Fruit fly (Drosophila melanogaster) whole organism, embryonic: Measurements from ENCODE around the gene Ekar.

Source experiments
- ATbp ChIP-seq: fragments of 200-800 bp; sonication (Bioruptor generic); optimal IDR thresholded peaks from 2 replicates; lab custom pipeline; 2017; ENCODE audit warnings: missing biosample characterization, mild to moderate bottlenecking, missing genetic modification characterization, missing genetic modification reagents
- Awh ChIP-seq: fragments of 200-800 bp; sonication (Bioruptor generic); IDR thresholded peaks from 2 replicates; pipeline ENCODE4, ENCODE4 v1.3.6; 2022; ENCODE audit warnings: missing biosample characterization, missing genetic modification characterization
- CG1024 ChIP-seq: fragments of 200-800 bp; sonication (Bioruptor generic); IDR thresholded peaks from 2 replicates; pipeline ENCODE4 v1.3.6; 2022; ENCODE audit warnings: missing biosample characterization, missing genetic modification characterization
- CG10267 ChIP-seq: fragments of 200-800 bp; sonication (Bioruptor generic); optimal IDR thresholded peaks from 2 replicates; lab custom pipeline; 2018; ENCODE audit warnings: missing biosample characterization, mild to moderate bottlenecking, missing genetic modification characterization, moderate library complexity
- CG10274 ChIP-seq: fragments of 200-800 bp; sonication (Bioruptor generic); optimal IDR thresholded peaks from 3 replicates; lab custom pipeline; 2017; ENCODE audit warnings: missing biosample characterization, mild to moderate bottlenecking, missing genetic modification characterization
- CG11398 ChIP-seq: fragments of 200-800 bp; sonication (Bioruptor generic); optimal IDR thresholded peaks from 2 replicates; lab custom pipeline; 2016; ENCODE audit warnings: missing biosample characterization, missing genetic modification characterization
- CG12391 ChIP-seq: fragments of 200-800 bp; sonication (Bioruptor generic); optimal IDR thresholded peaks from 3 replicates; lab custom pipeline; 2018; ENCODE audit warnings: missing biosample characterization, mild to moderate bottlenecking, missing genetic modification characterization, moderate library complexity
- CG13123 ChIP-seq: fragments of 200-800 bp; sonication (Bioruptor generic); optimal IDR thresholded peaks from 2 replicates; lab custom pipeline; 2016; ENCODE audit warnings: missing biosample characterization, missing genetic modification characterization
- CG14050 ChIP-seq: fragments of 200-800 bp; sonication (Bioruptor generic); IDR thresholded peaks from 3 replicates; pipeline ENCODE4 v1.3.6; 2022; ENCODE audit warnings: missing biosample characterization, missing genetic modification characterization
- CG1603 ChIP-seq: fragments of 200-800 bp; sonication (Bioruptor generic); optimal IDR thresholded peaks from 2 replicates; lab custom pipeline; 2019; ENCODE audit warnings: missing biosample characterization, mild to moderate bottlenecking, missing genetic modification characterization, moderate library complexity
- CG16815 ChIP-seq: fragments of 200-800 bp; sonication (Bioruptor generic); optimal IDR thresholded peaks from 3 replicates; lab custom pipeline; 2017; ENCODE audit warnings: missing biosample characterization, mild to moderate bottlenecking, missing genetic modification characterization
- CG17568 ChIP-seq: fragments of 200-800 bp; sonication (Bioruptor generic); optimal IDR thresholded peaks from 2 replicates; lab custom pipeline; 2018; ENCODE audit warnings: missing biosample characterization, mild to moderate bottlenecking, missing genetic modification characterization, moderate library complexity
- CG17912 ChIP-seq: fragments of 200-800 bp; sonication (Bioruptor generic); optimal IDR thresholded peaks from 2 replicates; lab custom pipeline; 2018; ENCODE audit warnings: missing biosample characterization, mild to moderate bottlenecking, missing genetic modification characterization
- CG18262 ChIP-seq: fragments of 200-800 bp; optimal IDR thresholded peaks from 3 replicates; lab custom pipeline; 2019; ENCODE audit warnings: missing biosample characterization, mild to moderate bottlenecking, missing genetic modification characterization, moderate library complexity
- CG18476 ChIP-seq: fragments of 200-800 bp; sonication (Bioruptor generic); optimal IDR thresholded peaks from 2 replicates; lab custom pipeline; 2016; ENCODE audit warnings: missing biosample characterization, mild to moderate bottlenecking, missing genetic modification characterization
- CG18599 ChIP-seq: fragments of 200-800 bp; sonication (Bioruptor generic); optimal IDR thresholded peaks from 3 replicates; lab custom pipeline; 2017; ENCODE audit warnings: missing biosample characterization, missing genetic modification characterization, mild to moderate bottlenecking, moderate library complexity, missing genetic modification reagents
- CG18764 ChIP-seq: fragments of 200-800 bp; sonication (Bioruptor generic); optimal IDR thresholded peaks from 3 replicates; lab custom pipeline; 2016; ENCODE audit warnings: missing biosample characterization, missing genetic modification characterization
- CG2120 ChIP-seq: fragments of 200-800 bp; sonication (Bioruptor generic); optimal IDR thresholded peaks from 3 replicates; lab custom pipeline; 2016; ENCODE audit warnings: missing biosample characterization, missing genetic modification characterization
- CG2202 ChIP-seq: fragments of 200-800 bp; sonication (Bioruptor generic); optimal IDR thresholded peaks from 2 replicates; lab custom pipeline; 2018; ENCODE audit warnings: missing biosample characterization, mild to moderate bottlenecking, missing genetic modification characterization
- CG4404 ChIP-seq: fragments of 200-800 bp; sonication (Bioruptor generic); IDR thresholded peaks from 2 replicates; pipeline ENCODE4 v1.3.6; 2022; ENCODE audit warnings: missing biosample characterization, missing genetic modification characterization
- CG7963 ChIP-seq: fragments of 200-800 bp; sonication (Bioruptor generic); IDR thresholded peaks from 3 replicates; pipeline ENCODE4 v1.3.6; 2022; ENCODE audit warnings: missing biosample characterization, missing genetic modification characterization; ENCODE audit not compliant: partially characterized antibody
- CG8944 ChIP-seq: fragments of 200-800 bp; sonication (Bioruptor generic); optimal IDR thresholded peaks from 3 replicates; lab custom pipeline; 2016; ENCODE audit warnings: missing biosample characterization, missing genetic modification characterization
- CG9727 ChIP-seq: fragments of 200-800 bp; sonication (Bioruptor generic); optimal IDR thresholded peaks from 3 replicates; lab custom pipeline; 2017; ENCODE audit warnings: missing biosample characterization, mild to moderate bottlenecking, missing genetic modification characterization
- Camta ChIP-seq: fragments of 200-800 bp; sonication (Bioruptor generic); optimal IDR thresholded peaks from 2 replicates; lab custom pipeline; 2016; ENCODE audit warnings: missing biosample characterization, missing genetic modification characterization
- D19B ChIP-seq: fragments of 200-800 bp; sonication (Bioruptor generic); optimal IDR thresholded peaks from 2 replicates; lab custom pipeline; 2017; ENCODE audit warnings: missing biosample characterization, mild to moderate bottlenecking, missing genetic modification characterization
- Dbx ChIP-seq: fragments of 200-800 bp; sonication (Bioruptor generic); IDR thresholded peaks from 3 replicates; pipeline ENCODE4 v1.3.6; 2022; ENCODE audit warnings: missing biosample characterization, missing genetic modification characterization
- Doc2 ChIP-seq: fragments of 200-800 bp; sonication (Bioruptor generic); IDR thresholded peaks from 2 replicates; pipeline ENCODE4 v1.3.6; 2022; ENCODE audit warnings: missing biosample characterization, missing genetic modification characterization
- ERR ChIP-seq: fragments of 200-800 bp; sonication (Bioruptor generic); optimal IDR thresholded peaks from 2 replicates; lab custom pipeline; 2016; ENCODE audit warnings: missing biosample characterization, missing genetic modification characterization
- Fer1 ChIP-seq: fragments of 200-800 bp; sonication (Bioruptor generic); optimal IDR thresholded peaks from 2 replicates; lab custom pipeline; 2017; ENCODE audit warnings: missing biosample characterization, mild to moderate bottlenecking, missing genetic modification characterization
- HLH3B ChIP-seq: fragments of 200-800 bp; sonication (Bioruptor generic); IDR thresholded peaks from 2 replicates; pipeline ENCODE4 v1.3.6; 2022; ENCODE audit warnings: missing biosample characterization, missing genetic modification characterization
- Hmr ChIP-seq: fragments of 200-800 bp; sonication (Bioruptor generic); optimal IDR thresholded peaks from 3 replicates; lab custom pipeline; 2017; ENCODE audit warnings: mild to moderate bottlenecking, missing biosample characterization, missing genetic modification reagents, missing genetic modification characterization
- Oaz ChIP-seq: fragments of 200-800 bp; sonication (Bioruptor generic); IDR thresholded peaks from 2 replicates; pipeline ENCODE4 v1.3.6; 2022; ENCODE audit warnings: missing biosample characterization, missing genetic modification characterization
- Rfx ChIP-seq: fragments of 200-800 bp; sonication (Bioruptor generic); IDR thresholded peaks from 2 replicates; pipeline ENCODE4 v1.3.6; 2022; ENCODE audit warnings: missing biosample characterization, missing genetic modification characterization
- bab2 ChIP-seq: fragments of 200-800 bp; sonication (Bioruptor generic); optimal IDR thresholded peaks from 2 replicates; lab custom pipeline; 2016; ENCODE audit warnings: missing biosample characterization, missing genetic modification characterization
- bbx ChIP-seq: fragments of 200-800 bp; sonication (Bioruptor generic); IDR thresholded peaks from 2 replicates; pipeline ENCODE4 v1.3.6; 2022; ENCODE audit warnings: missing biosample characterization, missing genetic modification characterization; ENCODE audit not compliant: partially characterized antibody
- bigmax ChIP-seq: fragments of 200-800 bp; sonication (Bioruptor generic); optimal IDR thresholded peaks from 2 replicates; lab custom pipeline; 2018; ENCODE audit warnings: missing biosample characterization, mild to moderate bottlenecking, missing genetic modification characterization
- ci ChIP-seq: fragments of 200-800 bp; sonication (Bioruptor generic); IDR thresholded peaks from 3 replicates; pipeline ENCODE4 v1.3.6; 2022; ENCODE audit warnings: missing biosample characterization, missing genetic modification characterization
- crc ChIP-seq: fragments of 200-800 bp; sonication (Bioruptor generic); optimal IDR thresholded peaks from 2 replicates; lab custom pipeline; 2016; ENCODE audit warnings: missing biosample characterization, missing genetic modification characterization
- en ChIP-seq: fragments of 200-800 bp; sonication (Bioruptor generic); optimal IDR thresholded peaks from 2 replicates; lab custom pipeline; 2016; ENCODE audit warnings: missing biosample characterization, missing genetic modification characterization
- fd102C ChIP-seq: fragments of 200-800 bp; sonication (Bioruptor generic); optimal IDR thresholded peaks from 2 replicates; lab custom pipeline; 2018; ENCODE audit warnings: missing biosample characterization, mild to moderate bottlenecking, missing genetic modification characterization, moderate library complexity
- fd64A ChIP-seq: fragments of 200-800 bp; sonication (Bioruptor generic); optimal IDR thresholded peaks from 3 replicates; lab custom pipeline; 2018; ENCODE audit warnings: missing biosample characterization, mild to moderate bottlenecking, missing genetic modification characterization
- fd96Cb ChIP-seq: fragments of 200-800 bp; sonication (Bioruptor generic); optimal IDR thresholded peaks from 2 replicates; lab custom pipeline; 2018; ENCODE audit warnings: missing biosample characterization, mild to moderate bottlenecking, missing genetic modification characterization, moderate library complexity
- h ChIP-seq: fragments of >200 bp; optimal IDR thresholded peaks from 2 replicates; lab custom pipeline; 2017
- jigr1 ChIP-seq: fragments of 200-800 bp; sonication (Bioruptor generic); IDR thresholded peaks from 3 replicates; pipeline ENCODE4 v1.3.6; 2022; ENCODE audit warnings: missing biosample characterization, missing genetic modification characterization
- lbe ChIP-seq: fragments of 200-800 bp; sonication (Bioruptor generic); optimal IDR thresholded peaks from 2 replicates; lab custom pipeline; 2016; ENCODE audit warnings: missing biosample characterization, mild to moderate bottlenecking, missing genetic modification characterization
- rib ChIP-seq: fragments of 200-800 bp; sonication (Bioruptor generic); IDR thresholded peaks from 2 replicates; pipeline ENCODE4 v1.3.6; 2022; ENCODE audit warnings: missing biosample characterization, missing genetic modification characterization
- salm ChIP-seq: fragments of 200-800 bp; sonication (Bioruptor generic); optimal IDR thresholded peaks from 2 replicates; lab custom pipeline; 2018; ENCODE audit warnings: missing biosample characterization, mild to moderate bottlenecking, missing genetic modification characterization
- shn ChIP-seq: fragments of 200-800 bp; sonication (Bioruptor generic); optimal IDR thresholded peaks from 3 replicates; lab custom pipeline; 2016; ENCODE audit warnings: missing biosample characterization, missing genetic modification characterization
- sqz ChIP-seq: fragments of 200-800 bp; sonication (Bioruptor generic); optimal IDR thresholded peaks from 3 replicates; lab custom pipeline; 2018; ENCODE audit warnings: missing biosample characterization, mild to moderate bottlenecking, missing genetic modification characterization
- ssp ChIP-seq: fragments of 200-800 bp; sonication (Bioruptor generic); IDR thresholded peaks from 2 replicates; pipeline ENCODE4 v1.3.6; 2022; ENCODE audit warnings: missing biosample characterization, missing genetic modification characterization
- trem ChIP-seq: fragments of 200-800 bp; optimal IDR thresholded peaks from 3 replicates; lab custom pipeline; 2019; ENCODE audit warnings: missing biosample characterization, mild to moderate bottlenecking, missing genetic modification characterization, moderate library complexity

Ekar gene

DNA sequence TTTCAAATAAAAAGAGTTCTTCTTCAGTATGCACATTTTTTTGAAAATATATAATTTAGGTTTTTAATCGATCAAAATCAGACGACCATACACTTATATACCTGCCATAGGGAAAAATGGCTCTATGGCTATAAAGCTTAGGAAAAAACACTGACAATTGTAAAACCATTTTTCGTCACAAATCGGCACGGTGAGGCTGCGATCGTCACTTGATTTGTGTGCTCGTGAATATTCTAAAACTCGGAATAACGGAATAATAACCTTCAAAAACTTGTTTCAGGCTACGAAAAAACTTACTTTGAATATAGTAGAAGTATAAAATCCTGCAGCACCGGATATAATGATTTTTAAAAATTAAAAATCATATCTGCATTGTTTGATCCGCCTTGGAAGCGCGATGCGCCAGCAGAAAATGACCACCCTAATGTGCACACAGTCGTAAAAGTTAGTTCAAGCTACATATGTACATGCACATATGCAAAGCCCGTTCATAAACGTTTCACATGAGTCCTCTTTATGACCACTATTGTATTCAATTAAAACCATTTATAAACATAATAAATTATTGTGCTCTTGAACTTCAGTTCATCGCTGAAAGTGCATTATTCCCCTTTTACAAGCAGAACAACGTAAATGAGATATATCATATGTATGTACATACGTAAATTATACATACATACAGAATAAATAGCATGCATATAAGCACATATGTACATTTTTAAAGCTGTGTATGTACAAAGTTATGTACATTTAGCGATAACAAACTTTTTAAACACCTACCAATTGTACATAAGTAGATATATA lies 48.8 kb upstream of the Ekar start (continued):
- TF ChIP-seq CG7963 (GFP tag; lab: Robert Waterston, UW) = no peak
- TF ChIP-seq HLH3B = no peak
- TF ChIP-seq CG10274 (GFP tag; lab: Kevin White, UChicago) = no peak
- no peak for TF ChIP-seq Dbx (GFP tag; lab: Robert Waterston, UW)
- no peak for TF ChIP-seq Rfx
- no peak for TF ChIP-seq CG18599
- TF ChIP-seq CG1024 = no peak; the same call in 1 of the 2 replicates
- TF ChIP-seq ATbp = no peak
- peak; percentile 57 for TF ChIP-seq Fer1 (GFP tag; lab: Kevin White, UChicago)
- TF ChIP-seq fd102C (GFP tag; lab: Kevin White, UChicago) = no peak
- no peak for TF ChIP-seq Hmr
- no peak for TF ChIP-seq CG18476 (GFP tag; lab: Kevin White, UChicago)
- TF ChIP-seq CG16815 (GFP tag; lab: Kevin White, UChicago) = no peak
- TF ChIP-seq en (GFP tag; lab: Kevin White, UChicago) = no peak
- no peak for TF ChIP-seq CG10267 (tag; lab: Kevin White, UChicago)
- TF ChIP-seq D19B (GFP tag; lab: Kevin White, UChicago) = no peak
- TF ChIP-seq CG12391 = no peak
- no peak for TF ChIP-seq CG8944
- TF ChIP-seq CG9727 (GFP tag; lab: Kevin White, UChicago) = no peak
- TF ChIP-seq CG1603 = peak; percentile 50
- no peak for TF ChIP-seq bigmax (GFP tag; lab: Kevin White, UChicago)
- peak; percentile 2 for TF ChIP-seq bab2 (GFP tag; lab: Kevin White, UChicago)
- no peak for TF ChIP-seq CG13123
- TF ChIP-seq Camta (GFP tag; lab: Kevin White, UChicago) = no peak
- no peak for TF ChIP-seq fd64A (GFP tag; lab: Kevin White, UChicago)
- TF ChIP-seq jigr1 (GFP tag; lab: Robert Waterston, UW) = no peak
- TF ChIP-seq CG4404 (GFP tag; lab: Robert Waterston, UW) = no peak
- TF ChIP-seq h (lab: Kevin White, UChicago) = no peak
- peak; percentile 36 for TF ChIP-seq CG2120 (GFP tag; lab: Kevin White, UChicago)
- no peak for TF ChIP-seq crc (GFP tag; lab: Kevin White, UChicago)
- TF ChIP-seq CG11398 (GFP tag; lab: Kevin White, UChicago) = peak; percentile 27
- TF ChIP-seq bbx (GFP tag; lab: Robert Waterston, UW) = no peak
- TF ChIP-seq ERR (GFP tag; lab: Kevin White, UChicago) = no peak
- TF ChIP-seq shn (GFP tag; lab: Kevin White, UChicago) = no peak
- TF ChIP-seq Awh (GFP tag; lab: Robert Waterston, UW) = no peak
- peak; percentile 64 for TF ChIP-seq CG17568 (GFP tag; lab: Kevin White, UChicago)
- TF ChIP-seq Oaz = no peak
- TF ChIP-seq sqz (GFP tag; lab: Kevin White, UChicago) = peak; percentile 7
- no peak for TF ChIP-seq CG17912
- no peak for TF ChIP-seq fd96Cb (tag; lab: Kevin White, UChicago)
- TF ChIP-seq CG2202 (tag; lab: Kevin White, UChicago) = no peak
- no peak for TF ChIP-seq ci (GFP tag; lab: Robert Waterston, UW)
- TF ChIP-seq lbe (GFP tag; lab: Kevin White, UChicago) = peak; percentile 12
- no peak for TF ChIP-seq CG18262 (tag; lab: Kevin White, UChicago)
- no peak for TF ChIP-seq CG14050 (GFP tag; lab: Robert Waterston, UW)
- TF ChIP-seq trem (tag; lab: Kevin White, UChicago) = no peak
- no peak for TF ChIP-seq ssp (GFP tag; lab: Robert Waterston, UW)
- TF ChIP-seq Doc2 = no peak
- TF ChIP-seq salm = no peak
- no peak for TF ChIP-seq CG18764 (GFP tag; lab: Kevin White, UChicago)
- no peak for TF ChIP-seq rib
